Fruit fly (Drosophila melanogaster) ovary, adult (tissue): ENCODE data around the gene Ttc26.

Experiments
- CG17801 ChIP-seq: fragments of 200-800 bp; optimal IDR thresholded peaks from 2 replicates; lab custom pipeline; 2019; ENCODE audit warnings: missing biosample characterization, mild to moderate bottlenecking, missing genetic modification characterization, moderate library complexity; ENCODE audit not compliant: partially characterized antibody

The Ttc26 gene

dm6 chr3R:15774128-15774527 lies at the start of gene Ttc26:
Gene Ttc26, plus strand, starts transcription at chr3R:15774416.
- no peak for TF ChIP-seq CG17801 (GFP tag; lab: Kevin White, UChicago)

dm6 chr3R:15730629-15731028 lies 43.6 kb upstream of the Ttc26 start:
- TF ChIP-seq CG17801 (GFP tag; lab: Kevin White, UChicago) = no peak

dm6 chr3R:15731446-15731845 lies 42.8 kb upstream of the Ttc26 start, which contains the start of gene CG34274:
Gene CG34274, plus strand, starts transcription at chr3R:15731746.
- no peak for TF ChIP-seq CG17801 (GFP tag; lab: Kevin White, UChicago)

- no peak for TF ChIP-seq CG17801 (GFP tag; lab: Kevin White, UChicago)
Measured at dm6 chr3R:15744354-15744753, 29.9 kb upstream of the Ttc26 start, which contains the start of gene CG4520. Gene CG4520, plus strand, starts transcription at chr3R:15744654.

- no peak for TF ChIP-seq CG17801 (GFP tag; lab: Kevin White, UChicago)
Measured at dm6 chr3R:15762815-15763214, 11.4 kb upstream of the Ttc26 start, which contains the start of gene CG12784. Gene CG12784, plus strand, starts transcription at chr3R:15763115.

dm6 chr3R:15767338-15767737 lies 6.9 kb upstream of the Ttc26 start, which contains the start of gene CG5623:
Gene CG5623, minus strand, starts transcription at chr3R:15767438.
- TF ChIP-seq CG17801 (GFP tag; lab: Kevin White, UChicago) = no peak

dm6 chr3R:15768900-15769299 lies 5.3 kb upstream of the Ttc26 start:
- TF ChIP-seq CG17801 (GFP tag; lab: Kevin White, UChicago) = no peak

dm6 chr3R:15775242-15775641 lies 1.0 kb downstream of the Ttc26 start, which contains the start of gene CG45207:
Gene CG45207, minus strand, starts transcription at chr3R:15775342.
- no peak for TF ChIP-seq CG17801 (GFP tag; lab: Kevin White, UChicago)

dm6 chr3R:15779505-15779904 lies 5.3 kb downstream of the Ttc26 start, which contains the start of gene CG5614:
Gene CG5614, plus strand, starts transcription at chr3R:15779805.
- no peak for TF ChIP-seq CG17801 (GFP tag; lab: Kevin White, UChicago)

dm6 chr3R:15784298-15784697 lies 10.1 kb downstream of the Ttc26 start:
- no peak for TF ChIP-seq CG17801 (GFP tag; lab: Kevin White, UChicago)

- no peak for TF ChIP-seq CG17801 (GFP tag; lab: Kevin White, UChicago)
Measured at dm6 chr3R:15786538-15786937, 12.3 kb downstream of the Ttc26 start, which contains the start of gene CG9590. Gene CG9590, plus strand, starts transcription at chr3R:15786703.

- TF ChIP-seq CG17801 (GFP tag; lab: Kevin White, UChicago) = no peak
Measured at dm6 chr3R:15788221-15788620, 14.0 kb downstream of the Ttc26 start, which contains the start of gene Uros2. Gene Uros2, plus strand, starts transcription at chr3R:15788521.

- TF ChIP-seq CG17801 (GFP tag; lab: Kevin White, UChicago) = peak; percentile 5
Measured at dm6 chr3R:15792427-15792826, 18.2 kb downstream of the Ttc26 start, which contains the start of gene Acyp2. Gene Acyp2, plus strand, starts transcription at chr3R:15792688.

- TF ChIP-seq CG17801 (GFP tag; lab: Kevin White, UChicago) = peak; percentile 55
Measured at dm6 chr3R:15793372-15793802, 19.2 kb downstream of the Ttc26 start, which contains the start of gene nsl1. Gene nsl1, plus strand, starts transcription at chr3R:15793782.

dm6 chr3R:15794258-15794727 lies 20.1 kb downstream of the Ttc26 start:
- no peak for TF ChIP-seq CG17801 (GFP tag; lab: Kevin White, UChicago)

- no peak for TF ChIP-seq CG17801 (GFP tag; lab: Kevin White, UChicago)
Measured at dm6 chr3R:15802006-15802405, 27.8 kb downstream of the Ttc26 start, which contains the start of gene CG9593. Gene CG9593, plus strand, starts transcription at chr3R:15802275.
